5 fruit fly cellular contexts compared by ENCODE assay signal in the genomic region with DNA sequence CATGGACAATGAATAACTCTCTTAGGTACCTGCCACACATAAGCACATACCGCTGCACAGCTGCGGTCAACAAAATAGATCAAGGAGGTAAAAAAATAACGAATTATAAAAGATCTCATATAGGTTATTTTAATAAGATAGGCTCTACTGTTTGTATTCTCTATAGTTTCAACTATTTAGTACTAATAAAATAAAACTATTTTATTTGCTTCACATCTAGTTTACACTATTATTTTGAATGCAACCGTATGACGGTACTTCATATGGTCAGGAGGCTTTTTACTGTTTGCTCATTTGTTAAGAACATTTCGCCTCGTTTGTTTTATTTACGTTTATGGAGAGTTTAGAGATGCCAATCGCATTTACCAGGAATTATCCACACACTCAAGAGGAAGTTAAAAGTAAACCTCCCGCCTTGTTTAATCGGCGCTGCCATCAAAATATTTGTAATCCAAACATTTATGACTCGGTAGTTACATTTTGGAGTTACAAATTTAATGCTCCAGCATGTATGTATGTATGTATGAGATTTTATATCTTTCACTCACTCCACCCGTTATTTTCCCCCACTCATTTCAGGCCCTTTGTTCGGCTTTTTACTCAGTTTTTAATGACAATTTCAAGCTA.
TF ChIP-seq lines count a peak whose summit lies in the region.

No protein-coding gene starts in this region.

- no peak for TF ChIP-seq CTCF in whole organism, embryonic (GFP tag; optimal IDR thresholded peaks at IDR 0.05; lab: Kevin White, UChicago)

TF ChIP-seq in whole organism, adult, 20 proteins besides CTCF, POLR2A, EP300 and RAD21:
- TF ChIP-seq bab1 (GFP tag; optimal IDR thresholded peaks at IDR 0.05; lab: Kevin White, UChicago) (peak; percentile 47), CG14711 (tag; optimal IDR thresholded peaks at IDR 0.05; lab: Kevin White, UChicago) (peak; percentile 22), Mnt (GFP tag; optimal IDR thresholded peaks at IDR 0.05; lab: Kevin White, UChicago) (no peak), kay (GFP tag; lab: Kevin White, UChicago; ENCODE audit: borderline replicate concordance) (peak; percentile 14), CG5204 (GFP tag; optimal IDR thresholded peaks at IDR 0.05; lab: Kevin White, UChicago) (no peak)

TF ChIP-seq in whole organism, embryonic, 481 proteins besides CTCF, POLR2A, EP300 and RAD21 (continues in another document):
- TF ChIP-seq CG10462 (GFP tag; optimal IDR thresholded peaks at IDR 0.05; lab: Kevin White, UChicago) = peak; percentile 42
- peak; percentile 86 for TF ChIP-seq CG17829 (tag; optimal IDR thresholded peaks at IDR 0.05; lab: Kevin White, UChicago)
- TF ChIP-seq slp2 (GFP tag; optimal IDR thresholded peaks at IDR 0.05; lab: Kevin White, UChicago) = peak; percentile 8
- TF ChIP-seq Neu2 (GFP tag; optimal IDR thresholded peaks at IDR 0.05; lab: Kevin White, UChicago; ENCODE audit: borderline replicate concordance) = no peak
- no peak for TF ChIP-seq yki (optimal IDR thresholded peaks at IDR 0.05; lab: Kevin White, UChicago)
- TF ChIP-seq nmo (GFP tag; optimal IDR thresholded peaks at IDR 0.05; lab: Kevin White, UChicago) = peak; percentile 84
- TF ChIP-seq CG18599 (GFP tag; optimal IDR thresholded peaks at IDR 0.05; lab: Kevin White, UChicago) = peak; percentile 48
- TF ChIP-seq so (GFP tag; IDR thresholded peaks at IDR 0.05; lab: Robert Waterston, UW) = 0 out of 3 replicates have a peak, but pooled peaks have one; percentile 70
- TF ChIP-seq dysf (GFP tag; IDR thresholded peaks at IDR 0.05; lab: Robert Waterston, UW) = peak; percentile 70
- peak; percentile 8 for TF ChIP-seq scrt (GFP tag; optimal IDR thresholded peaks at IDR 0.05; lab: Kevin White, UChicago)
- TF ChIP-seq CG7745 (tag; optimal IDR thresholded peaks at IDR 0.05; lab: Kevin White, UChicago) = peak; percentile 49
- TF ChIP-seq unpg (GFP tag; optimal IDR thresholded peaks at IDR 0.05; lab: Kevin White, UChicago) = peak; percentile 83
- TF ChIP-seq schlank (tag; optimal IDR thresholded peaks at IDR 0.05; lab: Kevin White, UChicago) = no peak
- no peak for TF ChIP-seq Nf-YA (GFP tag; IDR thresholded peaks at IDR 0.05; lab: Robert Waterston, UW)
- TF ChIP-seq Pdp1 (GFP tag; optimal IDR thresholded peaks at IDR 0.05; lab: Kevin White, UChicago) = no peak
- no peak for TF ChIP-seq Ets97D (GFP tag; optimal IDR thresholded peaks at IDR 0.05; lab: Kevin White, UChicago)
- TF ChIP-seq tll (GFP tag; optimal IDR thresholded peaks at IDR 0.05; lab: Kevin White, UChicago) = peak in 1 of 2 experiments; percentile 83
- no peak for TF ChIP-seq Adf1 (GFP tag; IDR thresholded peaks at IDR 0.05; lab: Robert Waterston, UW)
- peak; percentile 46 to 68 for TF ChIP-seq chif (GFP tag; optimal IDR thresholded peaks at IDR 0.05; lab: Kevin White, UChicago)

TF ChIP-seq in whole organism, prepupa, 60 proteins besides CTCF, POLR2A, EP300 and RAD21 (continues in another document):
- peak; percentile 85 for TF ChIP-seq Eip78C (GFP tag; lab: Kevin White, UChicago)
- TF ChIP-seq CG10669 (GFP tag; optimal IDR thresholded peaks at IDR 0.05; lab: Kevin White, UChicago) = peak; percentile 70
- TF ChIP-seq dsx (GFP tag; optimal IDR thresholded peaks at IDR 0.05; lab: Kevin White, UChicago; ENCODE audit: poor library complexity, severe bottlenecking) = peak; percentile 67
- TF ChIP-seq Lpt (GFP tag; optimal IDR thresholded peaks at IDR 0.05; lab: Kevin White, UChicago) = peak; percentile 58
- peak; percentile 63 for TF ChIP-seq CG10631 (GFP tag; optimal IDR thresholded peaks at IDR 0.05; lab: Kevin White, UChicago)
- TF ChIP-seq vri (GFP tag; optimal IDR thresholded peaks at IDR 0.05; lab: Kevin White, UChicago) = peak; percentile 13
- TF ChIP-seq CG6808 (GFP tag; optimal IDR thresholded peaks at IDR 0.05; lab: Kevin White, UChicago) = peak; percentile 56
- peak; percentile 67 for TF ChIP-seq OdsH (GFP tag; optimal IDR thresholded peaks at IDR 0.05; lab: Kevin White, UChicago)
- TF ChIP-seq eg (GFP tag; IDR thresholded peaks at IDR 0.05; lab: Robert Waterston, UW) = peak; percentile 87
- peak; percentile 91 for TF ChIP-seq CG15336 (GFP tag; IDR thresholded peaks at IDR 0.05; lab: Robert Waterston, UW)
- TF ChIP-seq esn (GFP tag; optimal IDR thresholded peaks at IDR 0.05; lab: Kevin White, UChicago) = peak; percentile 70
- peak; percentile 10 to 64 for TF ChIP-seq salr (GFP tag; optimal IDR thresholded peaks at IDR 0.05; lab: Kevin White, UChicago)
- peak; percentile 72 for TF ChIP-seq CG3032 (tag; optimal IDR thresholded peaks at IDR 0.05; lab: Kevin White, UChicago)
- TF ChIP-seq topi (GFP tag; optimal IDR thresholded peaks at IDR 0.05; lab: Kevin White, UChicago) = peak; percentile 31
- TF ChIP-seq CG6163 (GFP tag; IDR thresholded peaks at IDR 0.05; lab: Robert Waterston, UW) = peak; percentile 81
- TF ChIP-seq CG1621 (tag; optimal IDR thresholded peaks at IDR 0.05; lab: Kevin White, UChicago) = peak; percentile 55
- peak; percentile 87 for TF ChIP-seq CG8119 (GFP tag; IDR thresholded peaks at IDR 0.05; lab: Robert Waterston, UW)
- TF ChIP-seq acj6 (GFP tag; optimal IDR thresholded peaks at IDR 0.05; lab: Kevin White, UChicago) = peak; percentile 70
- TF ChIP-seq svp (GFP tag; lab: Kevin White, UChicago) = peak; percentile 77
- peak; percentile 74 for TF ChIP-seq CG34406 (GFP tag; optimal IDR thresholded peaks at IDR 0.05; lab: Kevin White, UChicago)

TF ChIP-seq in whole organism, pupa, 21 proteins besides CTCF, POLR2A, EP300 and RAD21:
- peak; percentile 79 for TF ChIP-seq CG4496 (GFP tag; IDR thresholded peaks at IDR 0.05; lab: Robert Waterston, UW)
- TF ChIP-seq CG8301 (tag; optimal IDR thresholded peaks at IDR 0.05; lab: Kevin White, UChicago) = peak; percentile 75
- peak; percentile 79 for TF ChIP-seq CG8159 (tag; optimal IDR thresholded peaks at IDR 0.05; lab: Kevin White, UChicago)
- peak; percentile 77 for TF ChIP-seq CG17806 (tag; optimal IDR thresholded peaks at IDR 0.05; lab: Kevin White, UChicago)
- peak; percentile 49 for TF ChIP-seq Pif1A (GFP tag; optimal IDR thresholded peaks at IDR 0.05; lab: Kevin White, UChicago)
- peak; percentile 22 for TF ChIP-seq D1 (tag; optimal IDR thresholded peaks at IDR 0.05; lab: Kevin White, UChicago)
- TF ChIP-seq EcR (GFP tag; optimal IDR thresholded peaks at IDR 0.05; lab: Kevin White, UChicago) = no peak
- TF ChIP-seq CG15710 (tag; optimal IDR thresholded peaks at IDR 0.05; lab: Kevin White, UChicago) = peak; percentile 74
- peak; percentile 64 for TF ChIP-seq CG34367 (tag; optimal IDR thresholded peaks at IDR 0.05; lab: Kevin White, UChicago)
- TF ChIP-seq Snoo (tag; optimal IDR thresholded peaks at IDR 0.05; lab: Kevin White, UChicago) = peak; percentile 30
- TF ChIP-seq rn (GFP tag; IDR thresholded peaks at IDR 0.05; lab: Robert Waterston, UW) = peak; percentile 42; the same call in 1 of the 2 replicates
- no peak for TF ChIP-seq gl (tag; optimal IDR thresholded peaks at IDR 0.05; lab: Kevin White, UChicago)
- peak; percentile 51 for TF ChIP-seq Ets98B (GFP tag; IDR thresholded peaks at IDR 0.05; lab: Robert Waterston, UW)
- peak; percentile 35 for TF ChIP-seq Pif1B (GFP tag; optimal IDR thresholded peaks at IDR 0.05; lab: Kevin White, UChicago)
- TF ChIP-seq CG32121 (GFP tag; IDR thresholded peaks at IDR 0.05; lab: Robert Waterston, UW) = peak; percentile 74
- no peak for TF ChIP-seq fd96Ca (GFP tag; IDR thresholded peaks at IDR 0.05; lab: Robert Waterston, UW)
- TF ChIP-seq CG13204 (GFP tag; optimal IDR thresholded peaks at IDR 0.05; lab: Kevin White, UChicago) = no peak
- TF ChIP-seq CG14655 (GFP tag; optimal IDR thresholded peaks at IDR 0.05; lab: Kevin White, UChicago) = peak; percentile 80
- no peak for TF ChIP-seq CG10348 (GFP tag; IDR thresholded peaks at IDR 0.05; lab: Robert Waterston, UW)
- peak; percentile 72 for TF ChIP-seq CG9948 (tag; optimal IDR thresholded peaks at IDR 0.05; lab: Kevin White, UChicago)
- peak; percentile 82 for TF ChIP-seq CG12605 (GFP tag; IDR thresholded peaks at IDR 0.05; lab: Robert Waterston, UW)

TF ChIP-seq in whole organism, wandering third instar larva, 38 proteins besides CTCF, POLR2A, EP300 and RAD21 (continues in another document):
- TF ChIP-seq Dfd (GFP tag; optimal IDR thresholded peaks at IDR 0.05; lab: Kevin White, UChicago) (no peak), sage (GFP tag; optimal IDR thresholded peaks at IDR 0.05; lab: Kevin White, UChicago) (no peak), sv (GFP tag; optimal IDR thresholded peaks at IDR 0.05; lab: Kevin White, UChicago) (peak; percentile 54), Rel (GFP tag; optimal IDR thresholded peaks at IDR 0.05; lab: Kevin White, UChicago) (no peak), Rel (tag; optimal IDR thresholded peaks at IDR 0.05; lab: Kevin White, UChicago) (no peak), Dif (GFP tag; optimal IDR thresholded peaks at IDR 0.05; lab: Kevin White, UChicago; ENCODE audit: partially characterized antibody) (no peak), fru (GFP tag; optimal IDR thresholded peaks at IDR 0.05; lab: Kevin White, UChicago) (peak; percentile 40), Jra (GFP tag; optimal IDR thresholded peaks at IDR 0.05; lab: Kevin White, UChicago) (no peak), Hr83 (GFP tag; optimal IDR thresholded peaks at IDR 0.05; lab: Kevin White, UChicago; ENCODE audit: poor library complexity, severe bottlenecking) (no peak), br (GFP tag; optimal IDR thresholded peaks at IDR 0.05; lab: Kevin White, UChicago) (no peak), dmrt93B (GFP tag; optimal IDR thresholded peaks at IDR 0.05; lab: Kevin White, UChicago) (no peak), woc (GFP tag; optimal IDR thresholded peaks at IDR 0.05; lab: Kevin White, UChicago) (no peak), brk (GFP tag; optimal IDR thresholded peaks at IDR 0.05; lab: Kevin White, UChicago) (no peak), Vsx2 (GFP tag; optimal IDR thresholded peaks at IDR 0.05; lab: Kevin White, UChicago; ENCODE audit: partially characterized antibody) (no peak), ey (GFP tag; optimal IDR thresholded peaks at IDR 0.05; lab: Kevin White, UChicago) (peak; percentile 42), Hr78 (GFP tag; optimal IDR thresholded peaks at IDR 0.05; lab: Kevin White, UChicago) (no peak), Abd-B (GFP tag; optimal IDR thresholded peaks at IDR 0.05; lab: Kevin White, UChicago) (no peak), dl (GFP tag; optimal IDR thresholded peaks at IDR 0.05; lab: Kevin White, UChicago; ENCODE audit: insufficient read depth in 1 of 2, partially characterized antibody in 2 of 2) (no peak), pan (optimal IDR thresholded peaks at IDR 0.05; lab: Kevin White, UChicago) (no peak), Sp1 (GFP tag; optimal IDR thresholded peaks at IDR 0.05; lab: Kevin White, UChicago) (peak; percentile 1), tai (GFP tag; optimal IDR thresholded peaks at IDR 0.05; lab: Kevin White, UChicago) (no peak), jim (GFP tag; optimal IDR thresholded peaks at IDR 0.05; lab: Kevin White, UChicago) (no peak), CG9705 (GFP tag; optimal IDR thresholded peaks at IDR 0.05; lab: Kevin White, UChicago) (no peak), CrebA (GFP tag; optimal IDR thresholded peaks at IDR 0.05; lab: Kevin White, UChicago; ENCODE audit: borderline replicate concordance) (no peak), usp (GFP tag; optimal IDR thresholded peaks at IDR 0.05; lab: Kevin White, UChicago) (no peak), Hnf4 (GFP tag; optimal IDR thresholded peaks at IDR 0.05; lab: Kevin White, UChicago) (peak; percentile 15)
